Worm (Caenorhabditis elegans) whole organism, L2 larva: ENCODE measurements around the gene T08D2.6.
"Not testable (repeated sequence)": the region's sequence is repeated elsewhere in the genome, so short reads cannot be mapped to it uniquely, and the experiment has no call there.

ENCODE experiments used
- C34F6.9 ChIP-seq: fragments of 150-350 bp; optimal IDR thresholded peaks from 2 replicates; lab custom pipeline; 2014; ENCODE audit warnings: missing biosample characterization, missing genetic modification characterization
- R02D3.7 ChIP-seq: fragments of 150-350 bp; optimal IDR thresholded peaks from 2 replicates; lab custom pipeline; 2014; ENCODE audit warnings: missing biosample characterization, missing genetic modification characterization
- Y55F3AM.14 ChIP-seq: fragments of 200-800 bp; sonication (Bioruptor generic); optimal IDR thresholded peaks from 2 replicates; lab custom pipeline; 2018; ENCODE audit warnings: mild to moderate bottlenecking, missing genetic modification characterization, missing compliant biosample characterization
- ZK546.5 ChIP-seq: sonication (generic microtip); optimal IDR thresholded peaks from 2 replicates; lab custom pipeline; 2017; ENCODE audit warnings: missing biosample characterization, missing genetic modification characterization
- alr-1 ChIP-seq: fragments of 150-350 bp; optimal IDR thresholded peaks from 2 replicates; lab custom pipeline; 2014; ENCODE audit warnings: missing biosample characterization, missing genetic modification characterization
- aly-2 ChIP-seq: fragments of 150-350 bp; optimal IDR thresholded peaks from 2 replicates; lab custom pipeline; 2014; ENCODE audit warnings: missing biosample characterization, missing genetic modification characterization
- ama-1 ChIP-seq: fragments of 150-350 bp; optimal IDR thresholded peaks from 2 replicates; lab custom pipeline; 2018; ENCODE audit warnings: inconsistent platforms
- blmp-1 ChIP-seq: sonication (generic microtip); optimal IDR thresholded peaks from 2 replicates; lab custom pipeline; 2017; ENCODE audit warnings: missing genetic modification characterization, mild to moderate bottlenecking, missing compliant biosample characterization, antibody characterized with exemption, moderate library complexity; ENCODE audit not compliant: insufficient read depth
- ceh-16 ChIP-seq: fragments of 150-350 bp; optimal IDR thresholded peaks from 2 replicates; lab custom pipeline; 2014; ENCODE audit warnings: missing biosample characterization, missing genetic modification characterization
- elt-1 ChIP-seq: fragments of 150-350 bp; optimal IDR thresholded peaks from 2 replicates; lab custom pipeline; 2014; ENCODE audit warnings: missing biosample characterization, missing genetic modification characterization
- elt-3 ChIP-seq: sonication (generic microtip); optimal IDR thresholded peaks from 2 replicates; lab custom pipeline; 2017; ENCODE audit warnings: missing biosample characterization, missing genetic modification characterization
- lin-13 ChIP-seq: fragments of 150-350 bp; optimal IDR thresholded peaks from 2 replicates; lab custom pipeline; 2014; ENCODE audit warnings: missing biosample characterization, missing genetic modification reagents, missing genetic modification characterization
- mab-5 ChIP-seq: fragments of 150-350 bp; optimal IDR thresholded peaks from 2 replicates; lab custom pipeline; 2014; ENCODE audit warnings: missing biosample characterization, missing genetic modification characterization
- mbf-1 ChIP-seq: sonication (generic microtip); optimal IDR thresholded peaks from 2 replicates; lab custom pipeline; 2017; ENCODE audit warnings: missing biosample characterization, missing genetic modification characterization
- nhr-11 ChIP-seq: fragments of 150-350 bp; optimal IDR thresholded peaks from 2 replicates; lab custom pipeline; 2014; ENCODE audit warnings: missing biosample characterization, missing genetic modification characterization
- nhr-12 ChIP-seq: fragments of 150-350 bp; optimal IDR thresholded peaks from 2 replicates; lab custom pipeline; 2014; ENCODE audit warnings: missing biosample characterization, missing genetic modification characterization
- nhr-21 ChIP-seq: fragments of 150-350 bp; optimal IDR thresholded peaks from 2 replicates; lab custom pipeline; 2014; ENCODE audit warnings: missing biosample characterization, missing genetic modification characterization
- nhr-23 ChIP-seq: fragments of 150-350 bp; optimal IDR thresholded peaks from 2 replicates; lab custom pipeline; 2014; ENCODE audit warnings: missing biosample characterization, missing genetic modification reagents, missing genetic modification characterization
- nhr-237 ChIP-seq: fragments of 150-350 bp; optimal IDR thresholded peaks from 2 replicates; lab custom pipeline; 2014; ENCODE audit warnings: missing biosample characterization, missing genetic modification characterization
- nhr-25 ChIP-seq: fragments of 150-350 bp; sonication (generic microtip); optimal IDR thresholded peaks from 3 replicates; lab custom pipeline; 2014; ENCODE audit warnings: missing biosample characterization, missing genetic modification characterization
- nhr-6 ChIP-seq: fragments of 150-350 bp; optimal IDR thresholded peaks from 2 replicates; lab custom pipeline; 2014; ENCODE audit warnings: missing biosample characterization, missing genetic modification characterization
- sem-4 ChIP-seq: fragments of 150-350 bp; optimal IDR thresholded peaks from 2 replicates; lab custom pipeline; 2014; ENCODE audit warnings: missing biosample characterization, missing genetic modification reagents, missing genetic modification characterization
- skn-1 ChIP-seq: sonication (generic microtip); optimal IDR thresholded peaks from 2 replicates; lab custom pipeline; 2017; ENCODE audit warnings: missing biosample characterization, missing genetic modification characterization
- sma-3 ChIP-seq: sonication (generic microtip); optimal IDR thresholded peaks from 2 replicates; lab custom pipeline; 2016; ENCODE audit warnings: missing genetic modification reagents, missing genetic modification characterization, missing compliant biosample characterization
- unc-39 ChIP-seq: fragments of 150-350 bp; optimal IDR thresholded peaks from 2 replicates; lab custom pipeline; 2014; ENCODE audit warnings: missing biosample characterization, missing genetic modification characterization
- unc-55 ChIP-seq: fragments of 150-350 bp; sonication (generic microtip); optimal IDR thresholded peaks from 3 replicates; lab custom pipeline; 2014; ENCODE audit warnings: missing biosample characterization, missing genetic modification reagents, missing genetic modification characterization
- unc-62 ChIP-seq: fragments of 150-350 bp; optimal IDR thresholded peaks from 2 replicates; lab custom pipeline; 2014; ENCODE audit warnings: missing biosample characterization, missing genetic modification reagents, missing genetic modification characterization
- ztf-1 ChIP-seq: fragments of 200-800 bp; sonication (Bioruptor generic); conservative IDR thresholded peaks from 2 replicates; pipeline ENCODE4 v1.3.6; 2022; ENCODE audit warnings: missing genetic modification characterization, missing compliant biosample characterization
- ztf-11 ChIP-seq: sonication (generic microtip); optimal IDR thresholded peaks from 2 replicates; lab custom pipeline; 2017; ENCODE audit warnings: missing biosample characterization, missing genetic modification characterization
- ztf-4 ChIP-seq: fragments of 150-350 bp; optimal IDR thresholded peaks from 2 replicates; lab custom pipeline; 2014; ENCODE audit warnings: missing biosample characterization, missing genetic modification characterization

T08D2.6 gene

ce11 chrX:182119-182741 lies at the start of gene T08D2.6, which contains the start of gene chkr-1:
Gene T08D2.6 (minus strand): TSS chrX:182169.
Gene chkr-1 (plus strand): TSS chrX:182691.
- TF ChIP-seq mbf-1, ZK546.5, nhr-21 (tag; lab: Kevin White, UChicago): not testable (repeated sequence)

ce11 chrX:229374-229773 lies 47.4 kb upstream of the T08D2.6 start, which contains the start of gene AC8.3:
Gene AC8.3 (minus strand): TSS chrX:229474.
- TF ChIP-seq nhr-12; nhr-237 (tag; lab: Kevin White, UChicago); elt-3 (tag; lab: Kevin White, UChicago): not testable (repeated sequence)

DNA sequence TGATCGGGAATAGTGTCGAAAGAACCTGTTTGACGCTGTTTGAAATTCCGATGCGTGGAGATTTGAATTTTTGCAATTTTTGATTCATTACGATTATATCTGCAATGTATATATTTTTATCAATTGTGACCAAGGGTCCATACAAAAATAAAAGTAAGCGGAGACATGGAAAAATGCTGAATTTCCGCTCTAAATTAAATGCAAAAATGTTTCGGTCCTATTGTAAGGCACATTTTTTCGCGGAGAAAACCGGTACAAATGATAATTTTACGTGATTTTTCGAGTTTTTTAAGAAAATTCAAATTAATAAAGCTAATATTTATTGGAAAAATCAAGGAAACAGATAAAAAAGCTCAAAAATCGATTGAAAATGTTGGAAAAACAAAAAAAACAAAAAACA lies 33.5 kb upstream of the T08D2.6 start, which contains the start of gene set-28:
set-28 (minus strand) TSS at position 101 of the 400 bp plus-strand sequence.
- TF ChIP-seq ztf-11 (tag; lab: Kevin White, UChicago); ama-1 (lab: Kevin White, UChicago); ceh-16 (tag; lab: Kevin White, UChicago): not testable (repeated sequence)

DNA sequence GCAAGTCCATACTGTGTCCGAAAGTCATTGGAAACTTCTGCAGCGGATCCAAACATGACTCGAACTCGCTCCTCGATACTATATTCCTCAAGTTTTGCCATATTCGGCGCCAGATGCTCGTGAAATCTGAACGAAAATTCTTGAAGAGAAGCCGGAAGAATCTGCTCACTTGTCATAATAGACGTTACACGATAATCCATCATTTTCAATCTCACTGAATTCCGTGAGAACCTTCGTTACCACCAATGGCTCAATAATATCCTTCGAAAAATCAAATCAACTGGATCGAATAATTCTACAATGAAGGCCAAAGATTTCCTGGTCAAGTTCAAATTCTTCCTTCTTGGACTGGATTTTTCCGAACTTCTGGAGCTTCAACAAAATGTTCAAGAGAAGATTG lies 29.2 kb upstream of the T08D2.6 start, which contains the start of gene Y73B3B.1:
Y73B3B.1 (minus strand) TSS at position 101 of the 400 bp plus-strand sequence.
- TF ChIP-seq sma-3; ZK546.5 (tag; lab: Kevin White, UChicago); nhr-23: not testable (repeated sequence)

DNA sequence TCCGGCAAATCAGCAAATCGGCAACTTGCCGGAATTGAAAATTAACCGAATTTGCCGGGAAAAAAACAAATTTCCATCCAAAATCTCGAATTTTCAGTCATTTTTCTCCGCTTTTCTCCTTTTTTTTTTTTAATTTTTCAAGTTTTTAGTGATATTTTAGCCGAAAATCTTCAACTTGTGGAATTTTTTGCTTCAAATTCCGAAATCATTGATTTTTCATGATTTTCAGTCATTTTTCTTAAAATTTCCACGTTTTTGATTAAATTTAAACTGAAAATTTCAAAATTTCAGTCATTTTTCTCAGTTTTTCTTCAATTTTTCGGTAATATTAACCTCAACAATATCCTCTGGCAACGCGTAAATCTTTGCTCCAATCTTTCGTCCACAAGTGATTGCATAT lies 27.7 kb upstream of the T08D2.6 start, which contains the start of gene Y73B3B.3:
Y73B3B.3 (plus strand) TSS at position 301 of the 400 bp plus-strand sequence.
- not testable (repeated sequence) for TF ChIP-seq sem-4 (tag; lab: Kevin White, UChicago); unc-39 (tag; lab: Kevin White, UChicago); lin-13 (GFP tag; lab: Kevin White, UChicago)

- TF ChIP-seq alr-1 (tag; lab: Kevin White, UChicago) (no peak), ztf-1 (GFP tag; lab: Robert Waterston, UW) (no peak), nhr-237 (tag; lab: Kevin White, UChicago) (no peak), C34F6.9 (no peak), nhr-6 (tag; lab: Kevin White, UChicago) (no peak), R02D3.7 (tag; lab: Kevin White, UChicago) (no peak), ztf-4 (tag; lab: Kevin White, UChicago) (no peak), Y55F3AM.14 (GFP tag; lab: Kevin White, UChicago) (no peak), aly-2 (no peak), sma-3 (no peak), lin-13 (GFP tag; lab: Kevin White, UChicago) (no peak), sem-4 (tag; lab: Kevin White, UChicago) (no peak), ztf-11 (tag; lab: Kevin White, UChicago) (no peak), skn-1 (no peak)
- TF ChIP-seq, all 48 proteins: peak for 0
Observed at ce11 chrX:196403-196802, 14.4 kb upstream of the T08D2.6 start.

- TF ChIP-seq elt-3 (tag; lab: Kevin White, UChicago): no peak
- TF ChIP-seq sma-3: no peak
- no peak for TF ChIP-seq ztf-11 (tag; lab: Kevin White, UChicago)
- TF ChIP-seq nhr-25 (tag; lab: Kevin White, UChicago): no peak
- no peak for TF ChIP-seq sem-4 (tag; lab: Kevin White, UChicago)
- no peak for TF ChIP-seq R02D3.7 (tag; lab: Kevin White, UChicago)
- no peak for TF ChIP-seq ZK546.5 (tag; lab: Kevin White, UChicago)
- no peak for TF ChIP-seq mab-5
- no peak for TF ChIP-seq unc-62 (GFP tag; lab: Kevin White, UChicago)
- no peak for TF ChIP-seq aly-2
- no peak for TF ChIP-seq nhr-21 (tag; lab: Kevin White, UChicago)
- TF ChIP-seq nhr-11 (tag; lab: Kevin White, UChicago): no peak
- TF ChIP-seq unc-55 (GFP tag; lab: Kevin White, UChicago): no peak
- no peak for TF ChIP-seq skn-1
- no peak for TF ChIP-seq blmp-1 (tag; lab: Kevin White, UChicago)
- no peak for TF ChIP-seq elt-1 (tag; lab: Kevin White, UChicago)
Observed at ce11 chrX:192534-192933, 10.6 kb upstream of the T08D2.6 start, which contains the start of gene T08D2.8. Gene T08D2.8 (plus strand): TSS chrX:192834.
